Worm (Caenorhabditis elegans): ENCODE data around the gene nhr-143.

DNA sequence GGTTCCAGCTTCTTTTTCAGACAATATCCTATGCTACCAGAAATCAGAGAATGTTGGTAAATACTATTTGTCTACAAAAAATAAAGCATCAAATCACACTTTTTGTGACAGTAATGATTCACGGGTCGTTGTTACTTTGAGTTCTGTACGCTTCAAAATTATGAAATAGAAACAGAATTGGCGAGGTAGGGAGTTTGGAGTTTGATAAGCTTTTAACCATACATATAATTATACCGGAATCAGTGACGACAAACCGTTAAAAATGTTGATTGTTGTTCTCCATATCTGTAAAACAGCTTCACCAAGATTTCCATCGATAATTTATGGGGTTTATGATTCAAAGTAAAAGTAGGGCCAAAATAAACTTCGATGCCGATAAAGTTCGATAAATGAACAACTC is 3.2 kb upstream of the nhr-143 start:
- TF ChIP-seq ama-1 (optimal IDR thresholded peaks at IDR 0.05) (no peak), F13C5.2 (tag; optimal IDR thresholded peaks at IDR 0.05) (no peak), ets-7 (tag; optimal IDR thresholded peaks at IDR 0.05) (no peak), sea-1 (GFP tag; conservative IDR thresholded peaks at IDR 0.05) (no peak), B0310.2 (tag; optimal IDR thresholded peaks at IDR 0.05) (no peak), scrt-1 (GFP tag; IDR thresholded peaks at IDR 0.05) (no peak), tbx-37 (GFP tag; conservative IDR thresholded peaks at IDR 0.05) (no peak), tra-4 (tag; optimal IDR thresholded peaks at IDR 0.05) (no peak), tbx-11 (GFP tag; IDR thresholded peaks at IDR 0.05) (no peak), ceh-36 (tag; optimal IDR thresholded peaks at IDR 0.05) (no peak)
